Worm (Caenorhabditis elegans) whole organism, mixed stage, embryonic: ENCODE measurements around the gene his-63.
A peak's percentile ranks its signal among the peaks of the same experiment; 100 is the strongest.

Experiments used
- M03D4.4 ChIP-seq: sonication (generic microtip); optimal IDR thresholded peaks from 2 replicates; lab custom pipeline; 2017; ENCODE audit warnings: mild to moderate bottlenecking, missing genetic modification characterization, missing compliant biosample characterization
- bed-3 ChIP-seq: fragments of 200-800 bp; sonication (Bioruptor generic); optimal IDR thresholded peaks from 3 replicates; lab custom pipeline; 2018; ENCODE audit warnings: mild to moderate bottlenecking, missing genetic modification characterization, moderate library complexity, missing compliant biosample characterization
- blmp-1 ChIP-seq: fragments of 150-350 bp; optimal IDR thresholded peaks from 2 replicates; lab custom pipeline; 2014; ENCODE audit warnings: missing biosample characterization, missing genetic modification characterization
- ceh-39 ChIP-seq: fragments of 150-350 bp; optimal IDR thresholded peaks from 2 replicates; lab custom pipeline; 2014; ENCODE audit warnings: missing biosample characterization, missing genetic modification characterization
- ceh-43 ChIP-seq: fragments of 200-800 bp; sonication (Bioruptor generic); optimal IDR thresholded peaks from 2 replicates; lab custom pipeline; 2018; ENCODE audit warnings: mild to moderate bottlenecking, missing genetic modification characterization, moderate library complexity, missing compliant biosample characterization
- ceh-83 ChIP-seq: fragments of 200-800 bp; sonication (Bioruptor generic); optimal IDR thresholded peaks from 2 replicates; lab custom pipeline; 2018; ENCODE audit warnings: mild to moderate bottlenecking, missing genetic modification characterization, missing compliant biosample characterization
- cnd-1 ChIP-seq: fragments of 200-800 bp; sonication (Bioruptor generic); optimal IDR thresholded peaks from 2 replicates; lab custom pipeline; 2018; ENCODE audit warnings: mild to moderate bottlenecking, missing genetic modification characterization, missing compliant biosample characterization
- drap-1 ChIP-seq: fragments of 200-800 bp; sonication (Bioruptor generic); optimal IDR thresholded peaks from 3 replicates; lab custom pipeline; 2018; ENCODE audit warnings: mild to moderate bottlenecking, missing genetic modification characterization, missing compliant biosample characterization
- elt-1 ChIP-seq: sonication (generic microtip); optimal IDR thresholded peaks from 2 replicates; lab custom pipeline; 2017; ENCODE audit warnings: missing genetic modification characterization, mild to moderate bottlenecking, missing compliant biosample characterization, antibody characterized with exemption, moderate library complexity, borderline replicate concordance; ENCODE audit not compliant: insufficient read depth
- elt-3 ChIP-seq: fragments of 150-350 bp; optimal IDR thresholded peaks from 2 replicates; lab custom pipeline; 2014; ENCODE audit warnings: missing biosample characterization, missing genetic modification characterization
- hlh-1 ChIP-seq: fragments of 150-350 bp; optimal IDR thresholded peaks from 2 replicates; lab custom pipeline; 2014; ENCODE audit warnings: missing biosample characterization, missing genetic modification reagents, missing genetic modification characterization
- lin-13 ChIP-seq: fragments of 150-350 bp; optimal IDR thresholded peaks from 2 replicates; lab custom pipeline; 2014; ENCODE audit warnings: missing biosample characterization, missing genetic modification characterization
- lin-32 ChIP-seq: fragments of 200-800 bp; sonication (Bioruptor generic); optimal IDR thresholded peaks from 2 replicates; lab custom pipeline; 2018; ENCODE audit warnings: mild to moderate bottlenecking, missing genetic modification characterization, missing compliant biosample characterization
- lsy-2 ChIP-seq: fragments of 150-350 bp; optimal IDR thresholded peaks from 2 replicates; lab custom pipeline; 2014; ENCODE audit warnings: missing biosample characterization, missing genetic modification characterization
- mab-5 ChIP-seq: fragments of 150-350 bp; optimal IDR thresholded peaks from 2 replicates; lab custom pipeline; 2014; ENCODE audit warnings: missing biosample characterization, missing genetic modification characterization
- mep-1 ChIP-seq: fragments of 150-350 bp; optimal IDR thresholded peaks from 2 replicates; lab custom pipeline; 2017; ENCODE audit warnings: missing biosample characterization, missing genetic modification reagents, missing genetic modification characterization, inconsistent platforms
- mls-2 ChIP-seq: sonication (generic microtip); optimal IDR thresholded peaks from 2 replicates; lab custom pipeline; 2016; ENCODE audit warnings: mild to moderate bottlenecking, missing genetic modification characterization, moderate library complexity, missing compliant biosample characterization
- nhr-12 ChIP-seq: fragments of 150-350 bp; optimal IDR thresholded peaks from 2 replicates; lab custom pipeline; 2014; ENCODE audit warnings: missing biosample characterization, missing genetic modification characterization
- nhr-2 ChIP-seq: fragments of 150-350 bp; optimal IDR thresholded peaks from 2 replicates; lab custom pipeline; 2014; ENCODE audit warnings: missing biosample characterization, missing genetic modification characterization
- nhr-237 ChIP-seq: fragments of 150-350 bp; optimal IDR thresholded peaks from 2 replicates; lab custom pipeline; 2014; ENCODE audit warnings: missing biosample characterization, missing genetic modification characterization
- nhr-28 ChIP-seq: fragments of 150-350 bp; optimal IDR thresholded peaks from 2 replicates; lab custom pipeline; 2014; ENCODE audit warnings: missing biosample characterization, missing genetic modification characterization
- nhr-76 ChIP-seq: sonication (generic microtip); optimal IDR thresholded peaks from 2 replicates; lab custom pipeline; 2017; ENCODE audit warnings: missing biosample characterization, missing genetic modification characterization
- pha-4 ChIP-seq: fragments of 150-350 bp; optimal IDR thresholded peaks from 2 replicates; lab custom pipeline; 2018; ENCODE audit warnings: missing biosample characterization, missing genetic modification reagents, missing genetic modification characterization
- sem-2 ChIP-seq: fragments of 200-800 bp; sonication (Bioruptor generic); optimal IDR thresholded peaks from 2 replicates; lab custom pipeline; 2018; ENCODE audit warnings: mild to moderate bottlenecking, missing genetic modification characterization, missing compliant biosample characterization
- snpc-4 ChIP-seq: fragments of 150-350 bp; optimal IDR thresholded peaks from 2 replicates; lab custom pipeline; 2014; ENCODE audit warnings: missing biosample characterization, missing genetic modification characterization
- sptf-1 ChIP-seq: sonication (generic microtip); optimal IDR thresholded peaks from 2 replicates; lab custom pipeline; 2017; ENCODE audit warnings: mild to moderate bottlenecking, missing genetic modification characterization, moderate library complexity, missing compliant biosample characterization
- tbx-8 ChIP-seq: fragments of 200-800 bp; sonication (Bioruptor generic); optimal IDR thresholded peaks from 2 replicates; lab custom pipeline; 2018; ENCODE audit warnings: mild to moderate bottlenecking, missing genetic modification characterization, moderate library complexity, missing compliant biosample characterization
- unc-120 ChIP-seq: sonication (generic microtip); optimal IDR thresholded peaks from 2 replicates; lab custom pipeline; 2017; ENCODE audit warnings: missing genetic modification characterization, missing compliant biosample characterization; ENCODE audit not compliant: poor library complexity, severe bottlenecking
- unc-39 ChIP-seq: fragments of 150-350 bp; optimal IDR thresholded peaks from 2 replicates; lab custom pipeline; 2014; ENCODE audit warnings: missing biosample characterization, missing genetic modification characterization
- zip-8 ChIP-seq: fragments of 150-350 bp; optimal IDR thresholded peaks from 2 replicates; lab custom pipeline; 2014; ENCODE audit warnings: missing biosample characterization, missing genetic modification characterization
- ztf-11 ChIP-seq: fragments of 150-350 bp; optimal IDR thresholded peaks from 2 replicates; lab custom pipeline; 2014; ENCODE audit warnings: missing biosample characterization, missing genetic modification characterization

The his-63 gene

ce11 chrIV:11379254-11379653 is 27.4 kb downstream of the his-63 start, which contains the start of gene fbxb-76:
Gene fbxb-76 (minus strand): TSS chrIV:11379354.
- TF ChIP-seq sem-2 (GFP tag; lab: Kevin White, UChicago) (no peak), lsy-2 (tag; lab: Kevin White, UChicago) (no peak), unc-39 (tag; lab: Kevin White, UChicago) (no peak), nhr-12 (tag; lab: Kevin White, UChicago) (no peak), nhr-237 (tag; lab: Kevin White, UChicago) (no peak), nhr-28 (tag; lab: Kevin White, UChicago) (no peak), sptf-1 (tag; lab: Kevin White, UChicago) (no peak), drap-1 (GFP tag; lab: Kevin White, UChicago) (no peak), M03D4.4 (tag; lab: Kevin White, UChicago) (no peak), lin-13 (tag; lab: Kevin White, UChicago) (no peak), unc-120 (no peak), ztf-11 (tag; lab: Kevin White, UChicago) (no peak), ceh-39 (tag; lab: Kevin White, UChicago) (no peak)
- TF ChIP-seq, all 35 proteins: peak for 0

DNA sequence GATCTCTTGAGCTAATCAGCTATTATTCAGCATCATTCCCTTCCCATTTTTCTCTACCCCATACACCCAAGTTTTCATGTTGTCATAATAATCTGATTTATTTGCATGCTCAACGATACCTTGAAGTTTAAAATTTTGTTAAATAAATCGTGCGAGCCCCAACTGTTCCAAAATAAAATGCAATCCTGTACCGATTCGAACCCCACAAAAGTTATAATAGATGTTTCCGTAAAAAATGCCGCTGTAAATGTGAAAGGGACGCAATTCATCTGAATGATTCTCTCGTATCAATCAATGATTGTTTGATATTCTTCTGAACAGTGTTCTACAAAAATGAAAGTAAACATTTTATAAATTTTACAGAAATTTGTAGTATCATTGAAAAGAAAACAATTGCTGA is 29.2 kb downstream of the his-63 start:
- TF ChIP-seq nhr-2 (no peak), sptf-1 (tag; lab: Kevin White, UChicago) (no peak), nhr-12 (tag; lab: Kevin White, UChicago) (no peak), nhr-76 (tag; lab: Kevin White, UChicago) (no peak), hlh-1 (tag; lab: Kevin White, UChicago) (no peak), drap-1 (GFP tag; lab: Kevin White, UChicago) (no peak), unc-39 (tag; lab: Kevin White, UChicago) (no peak), mab-5 (no peak), blmp-1 (tag; lab: Kevin White, UChicago) (no peak), mls-2 (tag; lab: Kevin White, UChicago) (no peak), M03D4.4 (tag; lab: Kevin White, UChicago) (no peak), nhr-28 (tag; lab: Kevin White, UChicago) (no peak), ztf-11 (tag; lab: Kevin White, UChicago) (no peak), ceh-39 (tag; lab: Kevin White, UChicago) (no peak), elt-3 (no peak)

ce11 chrIV:11375713-11376112 is 30.9 kb downstream of the his-63 start:
- TF ChIP-seq ceh-83 (no peak), blmp-1 (tag; lab: Kevin White, UChicago) (no peak), lin-32 (GFP tag; lab: Kevin White, UChicago) (no peak), mab-5 (no peak), sem-2 (GFP tag; lab: Kevin White, UChicago) (no peak), unc-39 (tag; lab: Kevin White, UChicago) (no peak), pha-4 (no peak), ceh-43 (GFP tag; lab: Kevin White, UChicago) (no peak), tbx-8 (GFP tag; lab: Kevin White, UChicago) (no peak), elt-1 (tag; lab: Kevin White, UChicago) (no peak), mep-1 (tag; lab: Kevin White, UChicago) (no peak), bed-3 (GFP tag; lab: Kevin White, UChicago) (no peak), nhr-76 (tag; lab: Kevin White, UChicago) (no peak), lsy-2 (tag; lab: Kevin White, UChicago) (no peak), M03D4.4 (tag; lab: Kevin White, UChicago) (no peak), ceh-39 (tag; lab: Kevin White, UChicago) (no peak), zip-8 (no peak), hlh-1 (tag; lab: Kevin White, UChicago) (no peak), ztf-11 (tag; lab: Kevin White, UChicago) (no peak)

ce11 chrIV:11372366-11372997 is 34.2 kb downstream of the his-63 start, which contains the start of gene cbd-1:
Gene cbd-1 (plus strand): TSS chrIV:11372991.
- TF ChIP-seq nhr-237 (tag; lab: Kevin White, UChicago) (no peak), elt-3 (no peak), mab-5 (no peak)

ce11 chrIV:11371645-11372044 is 35.0 kb downstream of the his-63 start, which contains the start of gene sec-31:
Gene sec-31 (minus strand): TSS chrIV:11371792.
- TF ChIP-seq snpc-4 (tag; lab: Kevin White, UChicago), result no peak
- TF ChIP-seq cnd-1 (tag; lab: Kevin White, UChicago), result no peak
- TF ChIP-seq unc-120, result no peak
- TF ChIP-seq hlh-1 (tag; lab: Kevin White, UChicago), result peak; percentile 77
- no peak for TF ChIP-seq tbx-8 (GFP tag; lab: Kevin White, UChicago)
